Worm (Caenorhabditis elegans) whole organism, L1 larva: ENCODE results near the gene irld-42.

Experiments
- C16A3.4 ChIP-seq: fragments of 150-350 bp; optimal IDR thresholded peaks from 2 replicates; lab custom pipeline; 2014; ENCODE audit warnings: missing biosample characterization, missing genetic modification characterization
- C34B4.2 ChIP-seq: sonication (generic microtip); optimal IDR thresholded peaks from 2 replicates; lab custom pipeline; 2017; ENCODE audit warnings: mild to moderate bottlenecking, missing genetic modification characterization, missing compliant biosample characterization
- aha-1 ChIP-seq: fragments of 150-350 bp; optimal IDR thresholded peaks from 2 replicates; lab custom pipeline; 2014; ENCODE audit warnings: missing biosample characterization, missing genetic modification characterization
- alr-1 ChIP-seq: fragments of 200-800 bp; sonication (Bioruptor generic); optimal IDR thresholded peaks from 2 replicates; lab custom pipeline; 2018; ENCODE audit warnings: borderline replicate concordance, mild to moderate bottlenecking, missing genetic modification characterization, missing compliant biosample characterization
- aly-2 ChIP-seq: fragments of 150-350 bp; optimal IDR thresholded peaks from 2 replicates; lab custom pipeline; 2014; ENCODE audit warnings: missing biosample characterization, missing genetic modification characterization
- ceh-8 ChIP-seq: fragments of 200-800 bp; sonication (Bioruptor generic); optimal IDR thresholded peaks from 2 replicates; lab custom pipeline; 2018; ENCODE audit warnings: mild to moderate bottlenecking, missing genetic modification characterization, moderate library complexity, missing compliant biosample characterization
- ceh-90 ChIP-seq: sonication (generic microtip); optimal IDR thresholded peaks from 2 replicates; lab custom pipeline; 2016; ENCODE audit warnings: missing genetic modification characterization, missing compliant biosample characterization
- dpl-1 ChIP-seq, 3 experiments: fragments of 150-350 bp in 2 of 3; sonication (generic microtip) in 1 of 3; optimal IDR thresholded peaks; 2 replicates each; lab custom pipeline; 2014 to 2017; ENCODE audit warnings: missing biosample characterization in 3 of 3, missing genetic modification characterization in 3 of 3, missing genetic modification reagents in 3 of 3
- efl-1 ChIP-seq, 4 experiments: fragments of 150-350 bp; optimal IDR thresholded peaks in 3 of 4; peaks in 1 of 4; 1 replicate in 1 of 4; 2 replicates in 3 of 4; lab custom pipeline; 2014; ENCODE audit warnings: missing biosample characterization in 2 of 4, missing genetic modification characterization in 2 of 4, missing genetic modification reagents in 2 of 4
- efl-3 ChIP-seq: fragments of 200-800 bp; sonication (Bioruptor generic); optimal IDR thresholded peaks from 2 replicates; lab custom pipeline; 2018; ENCODE audit warnings: mild to moderate bottlenecking, missing genetic modification characterization, missing compliant biosample characterization
- elt-2 ChIP-seq: sonication (generic microtip); optimal IDR thresholded peaks from 2 replicates; lab custom pipeline; 2016; ENCODE audit warnings: missing genetic modification characterization, mild to moderate bottlenecking, inconsistent platforms, missing compliant biosample characterization, missing genetic modification reagents
- elt-3 ChIP-seq, 6 experiments: fragments of 150-350 bp in 1 of 6; sonication (generic microtip); optimal IDR thresholded peaks; 2 replicates each; lab custom pipeline; 2017 to 2018; ENCODE audit warnings: missing biosample characterization in 6 of 6, missing genetic modification characterization in 6 of 6, inconsistent platforms in 1 of 6
- fkh-4 ChIP-seq: sonication (generic microtip); optimal IDR thresholded peaks from 2 replicates; lab custom pipeline; 2016; ENCODE audit warnings: missing compliant biosample characterization, missing genetic modification characterization, borderline replicate concordance
- grh-1 ChIP-seq: fragments of 200-800 bp; sonication (Bioruptor generic); IDR thresholded peaks from 2 replicates; pipeline ENCODE4 v1.3.6; 2022; ENCODE audit warnings: missing genetic modification reagents, missing genetic modification characterization, missing compliant biosample characterization
- hlh-17 ChIP-seq: fragments of 200-800 bp; sonication (Bioruptor generic); optimal IDR thresholded peaks from 2 replicates; lab custom pipeline; 2018; ENCODE audit warnings: missing genetic modification characterization, mild to moderate bottlenecking, missing compliant biosample characterization, moderate library complexity, borderline replicate concordance
- hlh-4 ChIP-seq: sonication (generic microtip); optimal IDR thresholded peaks from 2 replicates; lab custom pipeline; 2016; ENCODE audit warnings: mild to moderate bottlenecking, missing genetic modification characterization, missing compliant biosample characterization
- hpl-2 ChIP-seq: fragments of 150-350 bp; optimal IDR thresholded peaks from 2 replicates; lab custom pipeline; 2014; ENCODE audit warnings: missing biosample characterization, missing genetic modification reagents, missing genetic modification characterization
- irx-1 ChIP-seq: sonication (generic microtip); optimal IDR thresholded peaks from 2 replicates; lab custom pipeline; 2016; ENCODE audit warnings: missing genetic modification characterization, missing compliant biosample characterization
- lin-14 ChIP-seq: fragments of 200-800 bp; sonication (Bioruptor generic); optimal IDR thresholded peaks from 2 replicates; lab custom pipeline; 2018; ENCODE audit warnings: mild to moderate bottlenecking, missing genetic modification characterization, moderate library complexity, missing compliant biosample characterization
- lsy-2 ChIP-seq, 2 experiments: fragments of 150-350 bp; optimal IDR thresholded peaks; 2 replicates each; lab custom pipeline; 2014; ENCODE audit warnings: missing biosample characterization in 2 of 2, missing genetic modification characterization in 2 of 2
- mep-1 ChIP-seq: fragments of 150-350 bp; optimal IDR thresholded peaks from 2 replicates; lab custom pipeline; 2014; ENCODE audit warnings: missing biosample characterization, missing genetic modification characterization
- nhr-20 ChIP-seq: sonication (generic microtip); optimal IDR thresholded peaks from 2 replicates; lab custom pipeline; 2016; ENCODE audit warnings: mild to moderate bottlenecking, missing genetic modification characterization, missing compliant biosample characterization
- nhr-28 ChIP-seq: fragments of 150-350 bp; optimal IDR thresholded peaks from 2 replicates; lab custom pipeline; 2014; ENCODE audit warnings: missing biosample characterization, missing genetic modification characterization
- nhr-77 ChIP-seq: fragments of 150-350 bp; optimal IDR thresholded peaks from 2 replicates; lab custom pipeline; 2014; ENCODE audit warnings: missing biosample characterization, missing genetic modification characterization
- nhr-84 ChIP-seq: sonication (generic microtip); optimal IDR thresholded peaks from 2 replicates; lab custom pipeline; 2017; ENCODE audit warnings: missing biosample characterization, missing genetic modification characterization
- nhr-90 ChIP-seq: sonication (generic microtip); optimal IDR thresholded peaks from 2 replicates; lab custom pipeline; 2016; ENCODE audit warnings: mild to moderate bottlenecking, missing genetic modification characterization, missing compliant biosample characterization; ENCODE audit not compliant: poor library complexity
- pag-3 ChIP-seq: sonication (generic microtip); optimal IDR thresholded peaks from 2 replicates; lab custom pipeline; 2017; ENCODE audit warnings: missing genetic modification characterization, mild to moderate bottlenecking, missing compliant biosample characterization, antibody characterized with exemption, borderline replicate concordance; ENCODE audit not compliant: insufficient read depth
- pax-3 ChIP-seq: fragments of 200-800 bp; sonication (Bioruptor generic); optimal IDR thresholded peaks from 2 replicates; lab custom pipeline; 2018; ENCODE audit warnings: mild to moderate bottlenecking, missing genetic modification characterization, moderate library complexity, missing compliant biosample characterization
- pqm-1 ChIP-seq: sonication (generic microtip); optimal IDR thresholded peaks from 3 replicates; lab custom pipeline; 2017; ENCODE audit warnings: missing biosample characterization, missing genetic modification characterization
- rnt-1 ChIP-seq: sonication (generic microtip); optimal IDR thresholded peaks from 2 replicates; lab custom pipeline; 2016; ENCODE audit warnings: mild to moderate bottlenecking, missing genetic modification characterization, moderate library complexity, missing compliant biosample characterization
- skn-1 ChIP-seq: fragments of 150-350 bp; optimal IDR thresholded peaks from 2 replicates; lab custom pipeline; 2014; ENCODE audit warnings: missing biosample characterization, missing genetic modification characterization
- sup-37 ChIP-seq: fragments of 200-800 bp; sonication (Bioruptor generic); optimal IDR thresholded peaks from 2 replicates; lab custom pipeline; 2018; ENCODE audit warnings: mild to moderate bottlenecking, missing genetic modification characterization, missing compliant biosample characterization
- unc-130 ChIP-seq: fragments of 150-350 bp; optimal IDR thresholded peaks from 2 replicates; lab custom pipeline; 2017; ENCODE audit warnings: missing biosample characterization, missing genetic modification characterization, inconsistent platforms
- ztf-11 ChIP-seq, 2 experiments: sonication (generic microtip); optimal IDR thresholded peaks; 2 replicates each; lab custom pipeline; 2016 to 2017; ENCODE audit warnings: missing genetic modification characterization in 2 of 2, missing biosample characterization in 1 of 2, missing compliant biosample characterization in 1 of 2
- ztf-4 ChIP-seq: fragments of 150-350 bp; optimal IDR thresholded peaks from 2 replicates; lab custom pipeline; 2014; ENCODE audit warnings: missing biosample characterization, missing genetic modification characterization

irld-42 gene

ce11 chrV:1631717-1632116 lies 36.6 kb upstream of the irld-42 start, which contains the start of gene irld-17:
irld-17 (plus strand) TSS chrV:1632017.
- TF ChIP-seq alr-1 (tag; lab: Kevin White, UChicago) (no peak), ztf-4 (no peak), lsy-2 (tag; optimal IDR thresholded peaks at IDR 0.05; lab: Kevin White, UChicago) (no peak), sup-37 (no peak), C16A3.4 (no peak), ceh-90 (tag; lab: Kevin White, UChicago) (no peak), efl-1 (optimal IDR thresholded peaks at IDR 0.05; lab: Kevin White, UChicago) (no peak), efl-1 (GFP tag; optimal IDR thresholded peaks at IDR 0.05 in 1 of 2; lab: Kevin White, UChicago) (peak in 1 of 2 experiments; percentile 67), nhr-20 (no peak)

ce11 chrV:1635859-1636258 lies 32.5 kb upstream of the irld-42 start, which contains the start of gene str-222:
str-222 (plus strand) TSS chrV:1636159.
- TF ChIP-seq grh-1 = no peak
- no peak for TF ChIP-seq unc-130 (tag; lab: Kevin White, UChicago)
- no peak for TF ChIP-seq pax-3 (tag; lab: Kevin White, UChicago)
- no peak for TF ChIP-seq ztf-11 (tag; optimal IDR thresholded peaks at IDR 0.05; lab: Kevin White, UChicago)
- TF ChIP-seq C34B4.2 (tag; lab: Kevin White, UChicago) = no peak
- TF ChIP-seq elt-3 (tag; optimal IDR thresholded peaks at IDR 0.05; lab: Kevin White, UChicago) = no peak

- TF ChIP-seq pag-3 (tag; lab: Kevin White, UChicago) (no peak), lin-14 (GFP tag; lab: Kevin White, UChicago) (no peak), dpl-1 (GFP tag; optimal IDR thresholded peaks at IDR 0.05; lab: Kevin White, UChicago) (no peak), elt-2 (tag; lab: Kevin White, UChicago) (no peak)
Measured at ce11 chrV:1640008-1640407, 28.3 kb upstream of the irld-42 start, which contains the start of gene str-221. str-221 (plus strand) TSS chrV:1640308.

- TF ChIP-seq pqm-1 (tag; lab: Kevin White, UChicago) (no peak), ceh-8 (GFP tag; lab: Kevin White, UChicago) (no peak), hpl-2 (no peak), hlh-4 (no peak), nhr-28 (no peak), nhr-90 (tag; lab: Kevin White, UChicago) (no peak), mep-1 (tag; lab: Kevin White, UChicago) (no peak), aha-1 (tag; lab: Kevin White, UChicago) (no peak), unc-130 (tag; lab: Kevin White, UChicago) (no peak), grh-1 (no peak), rnt-1 (tag; lab: Kevin White, UChicago) (no peak), efl-3 (GFP tag; lab: Kevin White, UChicago) (no peak), irx-1 (tag; lab: Kevin White, UChicago) (no peak), aly-2 (tag; lab: Kevin White, UChicago) (no peak), fkh-4 (tag; lab: Kevin White, UChicago) (no peak), nhr-84 (tag; lab: Kevin White, UChicago) (no peak), nhr-77 (tag; lab: Kevin White, UChicago) (no peak), hlh-17 (GFP tag; lab: Kevin White, UChicago) (no peak), skn-1 (tag; lab: Kevin White, UChicago) (no peak)
Measured at ce11 chrV:1642199-1642598, 26.1 kb upstream of the irld-42 start, which contains the start of gene Y46H3D.1. Y46H3D.1 (plus strand) TSS chrV:1642499.
